Worm (Caenorhabditis elegans) whole organism, early embryonic: ENCODE data around the gene dpy-21.
"Not testable (repeated sequence)": the region's sequence is repeated elsewhere in the genome, so short reads cannot be mapped to it uniquely, and the experiment has no call there.

Source experiments
- B0310.2 ChIP-seq: sonication (generic microtip); optimal IDR thresholded peaks from 2 replicates; lab custom pipeline; 2016; ENCODE audit warnings: mild to moderate bottlenecking, missing genetic modification characterization, missing compliant biosample characterization
- F13C5.2 ChIP-seq: sonication (generic microtip); optimal IDR thresholded peaks from 2 replicates; lab custom pipeline; 2017; ENCODE audit warnings: mild to moderate bottlenecking, missing genetic modification characterization, inconsistent platforms, missing compliant biosample characterization
- aly-1 ChIP-seq: sonication (generic microtip); optimal IDR thresholded peaks from 2 replicates; lab custom pipeline; 2016; ENCODE audit warnings: missing genetic modification characterization, missing compliant biosample characterization
- ama-1 ChIP-seq: fragments of 150-350 bp; optimal IDR thresholded peaks from 2 replicates; lab custom pipeline; 2014
- ceh-13 ChIP-seq: fragments of 200-800 bp; sonication (Bioruptor generic); optimal IDR thresholded peaks from 2 replicates; lab custom pipeline; 2018; ENCODE audit warnings: mild to moderate bottlenecking, missing genetic modification characterization, missing compliant biosample characterization
- ceh-36 ChIP-seq: sonication (generic microtip); optimal IDR thresholded peaks from 2 replicates; lab custom pipeline; 2016; ENCODE audit warnings: missing genetic modification characterization, inconsistent platforms, missing compliant biosample characterization
- ets-7 ChIP-seq: sonication (generic microtip); optimal IDR thresholded peaks from 2 replicates; lab custom pipeline; 2016; ENCODE audit warnings: missing genotype, missing genetic modification characterization, missing compliant biosample characterization
- flt-1 ChIP-seq: fragments of 200-800 bp; sonication (Bioruptor generic); IDR thresholded peaks from 2 replicates; pipeline ENCODE4 v1.3.6; 2022; ENCODE audit warnings: missing genetic modification characterization, missing compliant biosample characterization
- hmbx-1 ChIP-seq: sonication (generic microtip); optimal IDR thresholded peaks from 2 replicates; lab custom pipeline; 2016; ENCODE audit warnings: mild to moderate bottlenecking, missing genetic modification characterization, missing compliant biosample characterization
- hmg-4 ChIP-seq: fragments of 200-800 bp; sonication (Bioruptor generic); optimal IDR thresholded peaks from 2 replicates; lab custom pipeline; 2018; ENCODE audit warnings: mild to moderate bottlenecking, missing genetic modification characterization, missing compliant biosample characterization
- hnd-1 ChIP-seq: sonication (generic microtip); optimal IDR thresholded peaks from 2 replicates; lab custom pipeline; 2016; ENCODE audit warnings: missing genetic modification characterization, missing compliant biosample characterization
- pes-1 ChIP-seq: fragments of 200-800 bp; sonication (Bioruptor generic); IDR thresholded peaks from 2 replicates; pipeline ENCODE4 v1.3.6; 2022; ENCODE audit warnings: missing genetic modification reagents, missing genetic modification characterization, missing compliant biosample characterization
- scrt-1 ChIP-seq: fragments of 200-800 bp; sonication (Bioruptor generic); IDR thresholded peaks from 2 replicates; pipeline ENCODE4 v1.3.6; 2022; ENCODE audit warnings: missing genetic modification characterization, missing compliant biosample characterization
- sea-1 ChIP-seq: fragments of 200-800 bp; sonication (Bioruptor generic); conservative IDR thresholded peaks from 2 replicates; pipeline ENCODE4 v1.3.6; 2022; ENCODE audit warnings: missing genetic modification characterization, missing compliant biosample characterization
- tbx-11 ChIP-seq: fragments of 200-800 bp; sonication (Bioruptor generic); IDR thresholded peaks from 2 replicates; pipeline ENCODE4 v1.3.6; 2022; ENCODE audit warnings: missing genetic modification characterization, missing compliant biosample characterization
- tbx-37 ChIP-seq: fragments of 200-800 bp; sonication (Bioruptor generic); conservative IDR thresholded peaks from 2 replicates; pipeline ENCODE4 v1.3.6; 2022; ENCODE audit warnings: missing genetic modification reagents, missing genetic modification characterization, missing compliant biosample characterization
- tra-4 ChIP-seq: sonication (generic microtip); optimal IDR thresholded peaks from 2 replicates; lab custom pipeline; 2017; ENCODE audit warnings: missing genetic modification characterization, missing compliant biosample characterization

The dpy-21 gene

ce11 chrV:17899503-17899902, 49.5 kb downstream of the dpy-21 start, which contains the start of gene fbxa-157:
Gene fbxa-157, plus strand, starts transcription at chrV:17899803.
- TF ChIP-seq tbx-37 = no peak
- no peak for TF ChIP-seq hnd-1 (tag; lab: Kevin White, UChicago)

ce11 chrV:17897646-17898045, 51.3 kb downstream of the dpy-21 start, which contains the start of gene C06H5.13:
Gene C06H5.13, minus strand, starts transcription at chrV:17897746.
- not testable (repeated sequence) for TF ChIP-seq tbx-11 (GFP tag; lab: Robert Waterston, UW); pes-1 (GFP tag; lab: Robert Waterston, UW); ceh-36 (tag; lab: Kevin White, UChicago)

ce11 chrV:17896736-17897353, 52.1 kb downstream of the dpy-21 start, which contains the start of gene fbxa-156:
Gene fbxa-156, minus strand, starts transcription at chrV:17896786.
- no peak for TF ChIP-seq sea-1 (GFP tag; lab: Robert Waterston, UW)
- TF ChIP-seq tbx-11 (GFP tag; lab: Robert Waterston, UW) = no peak
- no peak for TF ChIP-seq hmbx-1 (tag; lab: Kevin White, UChicago)
- no peak for TF ChIP-seq hmg-4 (GFP tag; lab: Kevin White, UChicago)
- no peak for TF ChIP-seq hnd-1 (tag; lab: Kevin White, UChicago)
- TF ChIP-seq ceh-36 (tag; lab: Kevin White, UChicago) = no peak
- no peak for TF ChIP-seq tra-4 (tag; lab: Kevin White, UChicago)
- TF ChIP-seq pes-1 (GFP tag; lab: Robert Waterston, UW) = no peak
- no peak for TF ChIP-seq tbx-37

- TF ChIP-seq B0310.2; hmg-4 (GFP tag; lab: Kevin White, UChicago); flt-1 (GFP tag; lab: Robert Waterston, UW): not testable (repeated sequence)
Measured at ce11 chrV:17894485-17894884, 54.5 kb downstream of the dpy-21 start, which contains the start of gene C06H5.12. Gene C06H5.12, plus strand, starts transcription at chrV:17894785.

ce11 chrV:17893959-17894358, 55.0 kb downstream of the dpy-21 start, which contains the start of gene C06H5.11:
Gene C06H5.11, minus strand, starts transcription at chrV:17894059.
- TF ChIP-seq hmg-4 (GFP tag; lab: Kevin White, UChicago); flt-1 (GFP tag; lab: Robert Waterston, UW); ceh-36 (tag; lab: Kevin White, UChicago): not testable (repeated sequence)

ce11 chrV:17891317-17891716, 57.7 kb downstream of the dpy-21 start:
- TF ChIP-seq scrt-1 (no peak), ets-7 (tag; lab: Kevin White, UChicago) (no peak), tbx-11 (GFP tag; lab: Robert Waterston, UW) (no peak), aly-1 (tag; lab: Kevin White, UChicago) (no peak), hnd-1 (tag; lab: Kevin White, UChicago) (no peak), tra-4 (tag; lab: Kevin White, UChicago) (no peak), pes-1 (GFP tag; lab: Robert Waterston, UW) (no peak), ceh-13 (GFP tag; lab: Kevin White, UChicago) (no peak), hmbx-1 (tag; lab: Kevin White, UChicago) (no peak), sea-1 (GFP tag; lab: Robert Waterston, UW) (no peak), F13C5.2 (tag; lab: Kevin White, UChicago) (no peak), B0310.2 (no peak), flt-1 (GFP tag; lab: Robert Waterston, UW) (no peak), hmg-4 (GFP tag; lab: Kevin White, UChicago) (no peak)

ce11 chrV:17888939-17889338, 60.1 kb downstream of the dpy-21 start, which contains the start of gene C06H5.6:
Gene C06H5.6, minus strand, starts transcription at chrV:17888984.
- TF ChIP-seq ets-7 (tag; lab: Kevin White, UChicago) (no peak), hmg-4 (GFP tag; lab: Kevin White, UChicago) (no peak), ama-1 (lab: Kevin White, UChicago) (no peak), flt-1 (GFP tag; lab: Robert Waterston, UW) (no peak), ceh-13 (GFP tag; lab: Kevin White, UChicago) (no peak), pes-1 (GFP tag; lab: Robert Waterston, UW) (no peak), F13C5.2 (tag; lab: Kevin White, UChicago) (no peak), hnd-1 (tag; lab: Kevin White, UChicago) (no peak), tra-4 (tag; lab: Kevin White, UChicago) (no peak), hmbx-1 (tag; lab: Kevin White, UChicago) (no peak), tbx-37 (no peak), ceh-36 (tag; lab: Kevin White, UChicago) (no peak), scrt-1 (no peak), tbx-11 (GFP tag; lab: Robert Waterston, UW) (no peak), sea-1 (GFP tag; lab: Robert Waterston, UW) (no peak)
